Worm (Caenorhabditis elegans) whole organism, midembryonic: ENCODE data around the gene F14H3.6.

Experiments
- T22C8.4 ChIP-seq: fragments of 200-800 bp; sonication (Bioruptor generic); IDR thresholded peaks from 2 replicates; pipeline ENCODE4 v1.3.6; 2022; ENCODE audit warnings: missing genetic modification characterization, missing compliant biosample characterization
- cog-1 ChIP-seq: sonication (generic microtip); optimal IDR thresholded peaks from 2 replicates; lab custom pipeline; 2016; ENCODE audit warnings: missing genetic modification characterization, missing compliant biosample characterization
- klf-2 ChIP-seq: fragments of 200-800 bp; sonication (Bioruptor generic); conservative IDR thresholded peaks from 2 replicates; pipeline ENCODE4 v1.3.6; 2022; ENCODE audit warnings: missing genetic modification reagents, missing genetic modification characterization, missing compliant biosample characterization
- med-1 ChIP-seq: sonication (generic microtip); optimal IDR thresholded peaks from 2 replicates; lab custom pipeline; 2017; ENCODE audit warnings: missing genetic modification characterization, mild to moderate bottlenecking, missing compliant biosample characterization, antibody characterized with exemption, missing genetic modification reagents; ENCODE audit not compliant: insufficient read depth
- ref-1 ChIP-seq: fragments of 200-800 bp; sonication (Bioruptor generic); conservative IDR thresholded peaks from 2 replicates; pipeline ENCODE4 v1.3.6; 2022; ENCODE audit warnings: missing genetic modification reagents, missing genetic modification characterization, missing compliant biosample characterization
- ztf-23 ChIP-seq: fragments of 200-800 bp; sonication (Bioruptor generic); IDR thresholded peaks from 2 replicates; pipeline ENCODE4 v1.3.6; 2022; ENCODE audit warnings: missing genetic modification reagents, missing genetic modification characterization, missing compliant biosample characterization
- ztf-29 ChIP-seq: fragments of 200-800 bp; sonication (Bioruptor generic); IDR thresholded peaks from 2 replicates; pipeline ENCODE4 v1.3.6; 2022; ENCODE audit warnings: missing genetic modification reagents, missing genetic modification characterization, missing compliant biosample characterization

ce11 chrV:16073856-16074255, 15.2 kb upstream of the F14H3.6 start, which contains the start of gene srj-10:
- TF ChIP-seq klf-2 (no peak), T22C8.4 (GFP tag; lab: Robert Waterston, UW) (no peak), ref-1 (GFP tag; lab: Robert Waterston, UW) (no peak), ztf-23 (GFP tag; lab: Robert Waterston, UW) (no peak), ztf-29 (GFP tag; lab: Robert Waterston, UW) (no peak), med-1 (no peak), cog-1 (no peak)
